Worm (Caenorhabditis elegans) whole organism, L4 larva: ENCODE results near the gene dot-1.5.

Experiments
- F44E2.7 ChIP-seq: fragments of 200-800 bp; sonication (Bioruptor generic); IDR thresholded peaks from 2 replicates; pipeline ENCODE4 v2.1.2; 2022; ENCODE audit warnings: missing genetic modification characterization, missing compliant biosample characterization
- F49E8.2 ChIP-seq: sonication (generic microtip); optimal IDR thresholded peaks from 2 replicates; lab custom pipeline; 2016; ENCODE audit warnings: missing compliant biosample characterization, mild to moderate bottlenecking, missing genetic modification characterization, borderline replicate concordance
- R02D3.7 ChIP-seq: fragments of 150-350 bp; sonication (generic microtip); optimal IDR thresholded peaks from 3 replicates; lab custom pipeline; 2014; ENCODE audit warnings: missing biosample characterization, missing genetic modification characterization
- T26A8.4 ChIP-seq: fragments of 200-800 bp; sonication (Bioruptor generic); IDR thresholded peaks from 2 replicates; pipeline ENCODE4 v1.3.6; 2022; ENCODE audit warnings: missing genetic modification characterization, missing compliant biosample characterization
- Y48G9A.11 ChIP-seq: fragments of 200-800 bp; sonication (Bioruptor generic); IDR thresholded peaks from 2 replicates; pipeline ENCODE4 v1.3.6; 2022; ENCODE audit warnings: missing genetic modification reagents, missing genetic modification characterization, missing compliant biosample characterization
- ZK337.2 ChIP-seq: fragments of 200-800 bp; sonication (Bioruptor generic); IDR thresholded peaks from 2 replicates; pipeline ENCODE4 v1.3.6; 2022; ENCODE audit warnings: missing genetic modification reagents, missing genetic modification characterization, missing compliant biosample characterization
- ZK546.5 ChIP-seq, 2 experiments: sonication (generic microtip); optimal IDR thresholded peaks; 2 replicates each; lab custom pipeline; 2017; ENCODE audit warnings: missing biosample characterization in 2 of 2, missing genetic modification characterization in 2 of 2
- aly-2 ChIP-seq: sonication (generic microtip); optimal IDR thresholded peaks from 2 replicates; lab custom pipeline; 2018; ENCODE audit warnings: missing biosample characterization, missing genetic modification characterization
- ceh-62 ChIP-seq: sonication (generic microtip); optimal IDR thresholded peaks from 2 replicates; lab custom pipeline; 2017; ENCODE audit warnings: missing biosample characterization, missing genetic modification characterization
- ctbp-1 ChIP-seq: fragments of 200-800 bp; sonication (Bioruptor generic); IDR thresholded peaks from 2 replicates; pipeline ENCODE4 v1.3.6; 2022; ENCODE audit warnings: missing genetic modification reagents, missing genetic modification characterization, missing compliant biosample characterization
- daf-12 ChIP-seq: fragments of 150-350 bp; optimal IDR thresholded peaks from 2 replicates; lab custom pipeline; 2014; ENCODE audit warnings: missing biosample characterization, missing genetic modification reagents, missing genetic modification characterization
- daf-8 ChIP-seq: fragments of 200-800 bp; sonication (Bioruptor generic); IDR thresholded peaks from 2 replicates; pipeline ENCODE4 v1.3.6; 2022; ENCODE audit warnings: missing genetic modification characterization, missing compliant biosample characterization
- dmd-6 ChIP-seq: fragments of 200-800 bp; sonication (Bioruptor generic); IDR thresholded peaks from 2 replicates; pipeline ENCODE4 v1.3.6; 2022; ENCODE audit warnings: missing genetic modification reagents, missing genetic modification characterization, missing compliant biosample characterization
- duxl-1 ChIP-seq: sonication (generic microtip); optimal IDR thresholded peaks from 2 replicates; lab custom pipeline; 2016; ENCODE audit warnings: mild to moderate bottlenecking, missing genetic modification characterization, moderate library complexity, missing compliant biosample characterization; ENCODE audit not compliant: poor library complexity
- egl-43 ChIP-seq: fragments of 200-800 bp; sonication (Bioruptor generic); IDR thresholded peaks from 2 replicates; pipeline ENCODE4 v1.3.6; 2022; ENCODE audit warnings: missing genetic modification reagents, missing genetic modification characterization, missing compliant biosample characterization
- fos-1 ChIP-seq: fragments of 150-350 bp; optimal IDR thresholded peaks from 2 replicates; lab custom pipeline; 2014; ENCODE audit warnings: missing biosample characterization, missing genetic modification characterization
- hlh-30 ChIP-seq: sonication (generic microtip); optimal IDR thresholded peaks from 2 replicates; lab custom pipeline; 2017; ENCODE audit warnings: antibody characterized with exemption, mild to moderate bottlenecking, missing genetic modification characterization, missing compliant biosample characterization; ENCODE audit not compliant: insufficient read depth
- lim-7 ChIP-seq: fragments of 200-800 bp; sonication (Bioruptor generic); IDR thresholded peaks from 2 replicates; pipeline ENCODE4 v1.3.6; 2022; ENCODE audit warnings: missing genetic modification characterization, missing compliant biosample characterization
- lin-29 ChIP-seq: fragments of 200-800 bp; sonication (Bioruptor generic); IDR thresholded peaks from 2 replicates; pipeline ENCODE4 v1.3.6; 2022; ENCODE audit warnings: missing genetic modification reagents, missing genetic modification characterization, missing compliant biosample characterization
- mxl-2 ChIP-seq: fragments of 200-800 bp; sonication (Bioruptor generic); conservative IDR thresholded peaks from 2 replicates; pipeline ENCODE4 v1.3.6; 2022; ENCODE audit warnings: missing genetic modification reagents, missing genetic modification characterization, missing compliant biosample characterization
- mxl-3 ChIP-seq: fragments of 200-800 bp; sonication (Bioruptor generic); optimal IDR thresholded peaks from 2 replicates; lab custom pipeline; 2018; ENCODE audit warnings: mild to moderate bottlenecking, missing genetic modification characterization, missing compliant biosample characterization
- nhr-237 ChIP-seq: sonication (generic microtip); optimal IDR thresholded peaks from 2 replicates; lab custom pipeline; 2017; ENCODE audit warnings: missing biosample characterization, missing genetic modification characterization
- nhr-42 ChIP-seq: fragments of 200-800 bp; sonication (Bioruptor generic); IDR thresholded peaks from 2 replicates; pipeline ENCODE4 v1.3.6; 2022; ENCODE audit warnings: missing genetic modification characterization, missing compliant biosample characterization
- nhr-76 ChIP-seq: fragments of 150-350 bp; optimal IDR thresholded peaks from 2 replicates; lab custom pipeline; 2014; ENCODE audit warnings: missing biosample characterization, missing genetic modification characterization
- pha-4 ChIP-seq, 2 experiments: fragments of 150-350 bp in 1 of 2; fragments of 200-800 bp in 1 of 2; sonication (Bioruptor generic) in 1 of 2; IDR thresholded peaks in 1 of 2; optimal IDR thresholded peaks in 1 of 2; 2 replicates each; pipeline versions ENCODE4 v1.3.6 to Lab custom; 2014 to 2022; ENCODE audit warnings: missing genetic modification characterization in 2 of 2, missing genetic modification reagents in 2 of 2, missing biosample characterization in 1 of 2, missing compliant biosample characterization in 1 of 2
- php-3 ChIP-seq: fragments of 200-800 bp; sonication (Bioruptor generic); IDR thresholded peaks from 2 replicates; pipeline ENCODE4 v1.3.6; 2022; ENCODE audit warnings: missing genetic modification reagents, missing genetic modification characterization, missing compliant biosample characterization
- saeg-2 ChIP-seq: fragments of 200-800 bp; sonication (Bioruptor generic); IDR thresholded peaks from 2 replicates; pipeline ENCODE4 v1.3.6; 2022; ENCODE audit warnings: missing genetic modification reagents, missing genetic modification characterization, missing compliant biosample characterization
- set-16 ChIP-seq: fragments of 200-800 bp; sonication (Bioruptor generic); IDR thresholded peaks from 2 replicates; pipeline ENCODE4 v1.3.6; 2022; ENCODE audit warnings: missing genetic modification reagents, missing genetic modification characterization, missing compliant biosample characterization
- tag-97 ChIP-seq: fragments of 200-800 bp; sonication (Bioruptor generic); IDR thresholded peaks from 2 replicates; pipeline ENCODE4 v1.3.6; 2022; ENCODE audit warnings: missing genetic modification characterization, missing compliant biosample characterization
- tra-1 ChIP-seq: fragments of 200-800 bp; sonication (Bioruptor generic); IDR thresholded peaks from 2 replicates; pipeline ENCODE4 v1.3.6; 2022; ENCODE audit warnings: missing genetic modification reagents, missing genetic modification characterization, missing compliant biosample characterization
- unc-62 ChIP-seq, 3 experiments: fragments of 150-350 bp in 1 of 3; sonication (generic microtip); optimal IDR thresholded peaks in 2 of 3; peaks in 1 of 3; 1 replicate in 1 of 3; 2 replicates in 2 of 3; lab custom pipeline; 2014 to 2017; ENCODE audit warnings: missing biosample characterization in 3 of 3, missing genetic modification characterization in 3 of 3, missing genetic modification reagents in 3 of 3, missing genotype in 1 of 3
- zip-11 ChIP-seq: fragments of 200-800 bp; sonication (Bioruptor generic); IDR thresholded peaks from 2 replicates; pipeline ENCODE4 v1.3.6; 2022; ENCODE audit warnings: missing genetic modification characterization, missing compliant biosample characterization

The dot-1.5 gene

ce11 chrX:1909353-1909752 lies 7.9 kb upstream of the dot-1.5 start (continued):
- TF ChIP-seq ctbp-1 (peak; percentile 82), ZK337.2 (GFP tag; lab: Robert Waterston, UW) (peak; percentile 61), egl-43 (GFP tag; lab: Robert Waterston, UW) (peak; percentile 96), nhr-76 (tag; lab: Kevin White, UChicago) (no peak), php-3 (GFP tag; lab: Robert Waterston, UW) (peak; percentile 88), dmd-6 (GFP tag; lab: Robert Waterston, UW) (peak; percentile 87), R02D3.7 (tag; lab: Kevin White, UChicago) (no peak), duxl-1 (tag; lab: Kevin White, UChicago) (peak; percentile 98), aly-2 (tag; lab: Kevin White, UChicago) (no peak), mxl-2 (GFP tag; lab: Robert Waterston, UW) (no peak), zip-11 (GFP tag; lab: Robert Waterston, UW) (peak; percentile 71; the same call in 1 of the 2 replicates)

ce11 chrX:1913257-1913656 lies 4.0 kb upstream of the dot-1.5 start, which contains the start of gene ZC53.1:
Gene ZC53.1, minus strand, starts transcription at chrX:1913357.
- TF ChIP-seq F49E8.2 (tag; lab: Kevin White, UChicago) (no peak), lim-7 (GFP tag; lab: Robert Waterston, UW) (no peak), daf-12 (tag; lab: Kevin White, UChicago) (no peak), Y48G9A.11 (GFP tag; lab: Robert Waterston, UW) (no peak), fos-1 (tag; lab: Kevin White, UChicago) (no peak), ceh-62 (tag; lab: Kevin White, UChicago) (no peak), set-16 (no peak), pha-4 (GFP tag; IDR thresholded peaks at IDR 0.05; lab: Robert Waterston, UW) (no peak), pha-4 (tag; optimal IDR thresholded peaks at IDR 0.05; lab: Kevin White, UChicago) (no peak), T26A8.4 (GFP tag; lab: Robert Waterston, UW) (no peak), R02D3.7 (tag; lab: Kevin White, UChicago) (no peak), ZK546.5 (tag; optimal IDR thresholded peaks at IDR 0.05; lab: Kevin White, UChicago) (no peak), lin-29 (no peak), saeg-2 (no peak), F44E2.7 (no peak), nhr-237 (tag; lab: Kevin White, UChicago) (no peak)

ce11 chrX:1915022-1915421 lies 2.2 kb upstream of the dot-1.5 start, which contains the start of gene rgs-9:
Gene rgs-9, plus strand, starts transcription at chrX:1915258.
- TF ChIP-seq mxl-3 (GFP tag; lab: Kevin White, UChicago) (no peak), unc-62 (GFP tag; optimal IDR thresholded peaks at IDR 0.05 in 1 of 2; lab: Kevin White, UChicago) (peak in 1 of 2 experiments; percentile 51), unc-62 (tag; optimal IDR thresholded peaks at IDR 0.05; lab: Kevin White, UChicago) (no peak)
- TF ChIP-seq, all 104 proteins: peak for 1

- TF ChIP-seq hlh-30, result no peak
- TF ChIP-seq nhr-42 (GFP tag; lab: Robert Waterston, UW), result no peak
- TF ChIP-seq, all 104 proteins: peak for 0
Observed at ce11 chrX:1922294-1922693, 5.0 kb downstream of the dot-1.5 start, which contains the start of gene ZC53.22. Gene ZC53.22, minus strand, starts transcription at chrX:1922394.

- TF ChIP-seq tra-1 (GFP tag; lab: Robert Waterston, UW) (no peak), unc-62 (GFP tag; optimal IDR thresholded peaks at IDR 0.05 in 1 of 2; lab: Kevin White, UChicago) (no peak), unc-62 (tag; optimal IDR thresholded peaks at IDR 0.05; lab: Kevin White, UChicago) (no peak), daf-8 (GFP tag; lab: Robert Waterston, UW) (no peak), tag-97 (no peak)
Observed at ce11 chrX:1924138-1924537, 6.9 kb downstream of the dot-1.5 start, which contains the start of gene ZC53.2. Gene ZC53.2, minus strand, starts transcription at chrX:1924238.
